Worm (Caenorhabditis elegans) whole organism, midembryonic: ENCODE measurements around the gene T22B2.5.

Experiments
- T22C8.4 ChIP-seq: fragments of 200-800 bp; sonication (Bioruptor generic); IDR thresholded peaks from 2 replicates; pipeline ENCODE4 v1.3.6; 2022; ENCODE audit warnings: missing genetic modification characterization, missing compliant biosample characterization
- cog-1 ChIP-seq: sonication (generic microtip); optimal IDR thresholded peaks from 2 replicates; lab custom pipeline; 2016; ENCODE audit warnings: missing genetic modification characterization, missing compliant biosample characterization
- flt-1 ChIP-seq: fragments of 200-800 bp; sonication (Bioruptor generic); IDR thresholded peaks from 2 replicates; pipeline ENCODE4 v1.3.6; 2022; ENCODE audit warnings: missing genetic modification characterization, missing compliant biosample characterization
- klf-2 ChIP-seq: fragments of 200-800 bp; sonication (Bioruptor generic); conservative IDR thresholded peaks from 2 replicates; pipeline ENCODE4 v1.3.6; 2022; ENCODE audit warnings: missing genetic modification reagents, missing genetic modification characterization, missing compliant biosample characterization
- med-1 ChIP-seq: sonication (generic microtip); optimal IDR thresholded peaks from 2 replicates; lab custom pipeline; 2017; ENCODE audit warnings: missing genetic modification characterization, mild to moderate bottlenecking, missing compliant biosample characterization, antibody characterized with exemption, missing genetic modification reagents; ENCODE audit not compliant: insufficient read depth
- ref-1 ChIP-seq: fragments of 200-800 bp; sonication (Bioruptor generic); conservative IDR thresholded peaks from 2 replicates; pipeline ENCODE4 v1.3.6; 2022; ENCODE audit warnings: missing genetic modification reagents, missing genetic modification characterization, missing compliant biosample characterization
- ztf-23 ChIP-seq: fragments of 200-800 bp; sonication (Bioruptor generic); IDR thresholded peaks from 2 replicates; pipeline ENCODE4 v1.3.6; 2022; ENCODE audit warnings: missing genetic modification reagents, missing genetic modification characterization, missing compliant biosample characterization
- ztf-29 ChIP-seq: fragments of 200-800 bp; sonication (Bioruptor generic); IDR thresholded peaks from 2 replicates; pipeline ENCODE4 v1.3.6; 2022; ENCODE audit warnings: missing genetic modification reagents, missing genetic modification characterization, missing compliant biosample characterization

ce11 chrX:3875714-3876113, 35.5 kb downstream of the T22B2.5 start:
- TF ChIP-seq flt-1 = no peak
- TF ChIP-seq T22C8.4 (GFP tag; lab: Robert Waterston, UW) = no peak
- no peak for TF ChIP-seq klf-2 (GFP tag; lab: Robert Waterston, UW)
- no peak for TF ChIP-seq ztf-23
- no peak for TF ChIP-seq cog-1 (tag; lab: Kevin White, UChicago)
- no peak for TF ChIP-seq med-1 (GFP tag; lab: Kevin White, UChicago)
- TF ChIP-seq ztf-29 (GFP tag; lab: Robert Waterston, UW) = no peak
- no peak for TF ChIP-seq ref-1
